Worm (Caenorhabditis elegans): Measurements from ENCODE around the gene gadr-3.

Gene gadr-3

DNA sequence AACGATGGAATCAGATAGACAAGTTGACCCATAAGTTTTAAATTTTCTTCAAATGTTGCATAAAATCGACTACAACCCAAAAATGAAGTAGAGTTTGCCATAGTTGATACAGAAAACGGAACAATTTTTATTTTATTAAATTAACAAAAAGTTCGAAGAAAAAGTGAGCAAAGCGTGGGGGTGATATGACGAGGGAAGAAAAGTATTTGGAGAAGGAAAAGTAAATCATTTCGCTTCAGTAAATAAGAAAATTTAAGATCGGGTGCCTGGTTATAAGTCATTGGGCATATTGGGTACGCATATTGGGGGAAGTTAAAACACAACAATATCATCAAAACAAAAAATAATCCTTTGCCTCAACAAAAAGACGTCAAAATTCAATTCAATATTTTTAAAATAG, 19.9 kb downstream of the gadr-3 start, which contains the start of gene srg-6:
srg-6 (minus strand) TSS at position 101 of the 400 bp plus-strand sequence.
- TF ChIP-seq nhr-76 (tag; optimal IDR thresholded peaks at IDR 0.05) (no peak), bed-3 (GFP tag; optimal IDR thresholded peaks at IDR 0.05) (no peak)

DNA sequence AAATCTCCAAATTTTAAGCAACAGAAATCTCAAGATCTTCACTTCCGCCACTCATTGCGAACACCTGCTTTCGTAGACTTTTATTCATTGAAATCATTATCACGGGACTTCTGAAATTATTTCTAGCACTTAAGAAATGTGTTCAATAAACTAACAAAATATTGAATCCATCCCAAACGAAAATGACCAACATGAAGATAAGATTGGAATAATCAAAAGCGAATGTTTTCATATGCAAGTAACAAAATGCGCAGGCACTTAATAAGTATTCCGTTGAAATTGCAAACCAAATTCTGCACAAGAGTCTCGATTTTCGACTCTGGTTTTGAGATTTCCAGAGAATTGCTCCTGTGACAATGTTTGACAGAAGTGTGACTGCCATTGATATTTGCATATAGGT, 21.3 kb downstream of the gadr-3 start, which contains the start of gene srg-5:
srg-5 (minus strand) TSS at position 101 of the 400 bp plus-strand sequence.
- TF ChIP-seq lin-32 (GFP tag; optimal IDR thresholded peaks at IDR 0.05): no peak
- TF ChIP-seq unc-120 (tag; optimal IDR thresholded peaks at IDR 0.05; ENCODE audit: poor library complexity, severe bottlenecking): no peak
- TF ChIP-seq ztf-11 (tag; optimal IDR thresholded peaks at IDR 0.05): no peak
- TF ChIP-seq unc-62 (GFP tag; optimal IDR thresholded peaks at IDR 0.05): no peak
- TF ChIP-seq bed-3 (GFP tag; optimal IDR thresholded peaks at IDR 0.05): no peak
- TF ChIP-seq tbx-8 (GFP tag; optimal IDR thresholded peaks at IDR 0.05): no peak
- TF ChIP-seq cnd-1 (tag; optimal IDR thresholded peaks at IDR 0.05): no peak
- TF ChIP-seq nhr-2 (tag; optimal IDR thresholded peaks at IDR 0.05): no peak
- no peak for TF ChIP-seq sem-2 (GFP tag; optimal IDR thresholded peaks at IDR 0.05)
- no peak for TF ChIP-seq nhr-237 (tag; optimal IDR thresholded peaks at IDR 0.05)
- no peak for TF ChIP-seq unc-39 (tag; optimal IDR thresholded peaks at IDR 0.05)
- TF ChIP-seq ceh-83 (GFP tag; optimal IDR thresholded peaks at IDR 0.05): no peak
- no peak for TF ChIP-seq mab-5 (tag; optimal IDR thresholded peaks at IDR 0.05)
- TF ChIP-seq lin-13 (tag; optimal IDR thresholded peaks at IDR 0.05): no peak

- TF ChIP-seq unc-120 (tag; optimal IDR thresholded peaks at IDR 0.05; ENCODE audit: poor library complexity, severe bottlenecking) (no peak), mls-2 (tag; optimal IDR thresholded peaks at IDR 0.05) (no peak), snpc-4 (tag; optimal IDR thresholded peaks at IDR 0.05) (no peak), hlh-1 (tag; optimal IDR thresholded peaks at IDR 0.05) (no peak), sptf-1 (tag; optimal IDR thresholded peaks at IDR 0.05) (no peak), tbx-8 (GFP tag; optimal IDR thresholded peaks at IDR 0.05) (no peak), mab-5 (tag; optimal IDR thresholded peaks at IDR 0.05) (no peak), unc-62 (GFP tag; optimal IDR thresholded peaks at IDR 0.05) (no peak), mep-1 (tag; optimal IDR thresholded peaks at IDR 0.05) (no peak), ceh-83 (GFP tag; optimal IDR thresholded peaks at IDR 0.05) (no peak), nhr-28 (tag; optimal IDR thresholded peaks at IDR 0.05) (no peak), lin-13 (tag; optimal IDR thresholded peaks at IDR 0.05) (no peak), drap-1 (GFP tag; optimal IDR thresholded peaks at IDR 0.05) (no peak), blmp-1 (tag; optimal IDR thresholded peaks at IDR 0.05) (no peak), flh-1 (GFP tag; optimal IDR thresholded peaks at IDR 0.05) (no peak), ceh-43 (GFP tag; optimal IDR thresholded peaks at IDR 0.05) (no peak), elt-1 (tag; optimal IDR thresholded peaks at IDR 0.05; ENCODE audit: borderline replicate concordance, insufficient read depth) (no peak), ces-1 (GFP tag; optimal IDR thresholded peaks at IDR 0.05) (no peak)
These were observed 23.8 kb downstream of the gadr-3 start, which contains the start of gene srg-4 for ce11 chrIII:6261985-6262384. Gene srg-4, minus strand, starts transcription at chrIII:6262085.

ce11 chrIII:6260115-6260514, 25.7 kb downstream of the gadr-3 start, which contains the start of gene srg-2:
Gene srg-2, minus strand, starts transcription at chrIII:6260215.
- TF ChIP-seq unc-39 (tag; optimal IDR thresholded peaks at IDR 0.05) (no peak), unc-120 (tag; optimal IDR thresholded peaks at IDR 0.05; ENCODE audit: poor library complexity, severe bottlenecking) (no peak), snpc-4 (tag; optimal IDR thresholded peaks at IDR 0.05) (no peak), zip-8 (tag; optimal IDR thresholded peaks at IDR 0.05) (no peak), M03D4.4 (tag; optimal IDR thresholded peaks at IDR 0.05) (no peak), elt-3 (tag; optimal IDR thresholded peaks at IDR 0.05) (no peak)

- TF ChIP-seq ceh-43 (GFP tag; optimal IDR thresholded peaks at IDR 0.05) (no peak), ztf-11 (tag; optimal IDR thresholded peaks at IDR 0.05) (no peak), unc-120 (tag; optimal IDR thresholded peaks at IDR 0.05; ENCODE audit: poor library complexity, severe bottlenecking) (no peak), nhr-2 (tag; optimal IDR thresholded peaks at IDR 0.05) (no peak), mab-5 (tag; optimal IDR thresholded peaks at IDR 0.05) (no peak), ceh-83 (GFP tag; optimal IDR thresholded peaks at IDR 0.05) (no peak), mls-2 (tag; optimal IDR thresholded peaks at IDR 0.05) (no peak), ces-1 (GFP tag; optimal IDR thresholded peaks at IDR 0.05) (no peak), blmp-1 (tag; optimal IDR thresholded peaks at IDR 0.05) (no peak), nhr-28 (tag; optimal IDR thresholded peaks at IDR 0.05) (no peak), mep-1 (tag; optimal IDR thresholded peaks at IDR 0.05) (no peak), elt-3 (tag; optimal IDR thresholded peaks at IDR 0.05) (no peak), pha-4 (tag; optimal IDR thresholded peaks at IDR 0.05) (no peak), ceh-39 (tag; optimal IDR thresholded peaks at IDR 0.05) (no peak)
These were observed 27.5 kb downstream of the gadr-3 start, which contains the start of gene srg-1 for ce11 chrIII:6258262-6258661. Gene srg-1, minus strand, starts transcription at chrIII:6258362.

Data from whole organism, mixed stage, embryonic.